Worm (Caenorhabditis elegans) whole organism, L1 larva: ENCODE data around the gene him-3.
A peak's percentile ranks its signal among the peaks of the same experiment; 100 is the strongest.

Experiments used
- C04F5.9 ChIP-seq: sonication (generic microtip); optimal IDR thresholded peaks from 2 replicates; lab custom pipeline; 2016; ENCODE audit warnings: missing genetic modification characterization, missing compliant biosample characterization
- C16A3.4 ChIP-seq: fragments of 150-350 bp; optimal IDR thresholded peaks from 2 replicates; lab custom pipeline; 2014; ENCODE audit warnings: missing biosample characterization, missing genetic modification characterization
- C34B4.2 ChIP-seq: sonication (generic microtip); optimal IDR thresholded peaks from 2 replicates; lab custom pipeline; 2017; ENCODE audit warnings: mild to moderate bottlenecking, missing genetic modification characterization, missing compliant biosample characterization
- F16B12.6 ChIP-seq: fragments of 150-350 bp; optimal IDR thresholded peaks from 2 replicates; lab custom pipeline; 2014; ENCODE audit warnings: missing biosample characterization, missing genetic modification characterization
- alr-1 ChIP-seq: fragments of 200-800 bp; sonication (Bioruptor generic); optimal IDR thresholded peaks from 2 replicates; lab custom pipeline; 2018; ENCODE audit warnings: borderline replicate concordance, mild to moderate bottlenecking, missing genetic modification characterization, missing compliant biosample characterization
- aly-2 ChIP-seq: fragments of 150-350 bp; optimal IDR thresholded peaks from 2 replicates; lab custom pipeline; 2014; ENCODE audit warnings: missing biosample characterization, missing genetic modification characterization
- ama-1 ChIP-seq: fragments of 150-350 bp; optimal IDR thresholded peaks from 2 replicates; lab custom pipeline; 2014
- blmp-1 ChIP-seq: fragments of 150-350 bp; optimal IDR thresholded peaks from 2 replicates; lab custom pipeline; 2014; ENCODE audit warnings: missing biosample characterization, missing genetic modification characterization
- ceh-63 ChIP-seq: fragments of 200-800 bp; sonication (Bioruptor generic); optimal IDR thresholded peaks from 2 replicates; lab custom pipeline; 2018; ENCODE audit warnings: mild to moderate bottlenecking, missing genetic modification characterization, missing compliant biosample characterization
- ceh-88 ChIP-seq: fragments of 200-800 bp; sonication (Bioruptor generic); IDR thresholded peaks from 2 replicates; pipeline ENCODE4 v1.3.6; 2022; ENCODE audit warnings: missing genetic modification characterization, missing compliant biosample characterization
- ces-1 ChIP-seq: fragments of 150-350 bp; optimal IDR thresholded peaks from 2 replicates; lab custom pipeline; 2014; ENCODE audit warnings: missing biosample characterization, missing genetic modification reagents, missing genetic modification characterization
- dpl-1 ChIP-seq, 3 experiments: fragments of 150-350 bp in 2 of 3; sonication (generic microtip) in 1 of 3; optimal IDR thresholded peaks; 2 replicates each; lab custom pipeline; 2014 to 2017; ENCODE audit warnings: missing biosample characterization in 3 of 3, missing genetic modification characterization in 3 of 3, missing genetic modification reagents in 3 of 3
- dsc-1 ChIP-seq: sonication (generic microtip); optimal IDR thresholded peaks from 2 replicates; lab custom pipeline; 2016; ENCODE audit warnings: mild to moderate bottlenecking, missing genetic modification characterization, missing compliant biosample characterization
- efl-1 ChIP-seq, 4 experiments: fragments of 150-350 bp; optimal IDR thresholded peaks in 3 of 4; peaks in 1 of 4; 1 replicate in 1 of 4; 2 replicates in 3 of 4; lab custom pipeline; 2014; ENCODE audit warnings: missing biosample characterization in 2 of 4, missing genetic modification characterization in 2 of 4, missing genetic modification reagents in 2 of 4
- efl-3 ChIP-seq: fragments of 200-800 bp; sonication (Bioruptor generic); optimal IDR thresholded peaks from 2 replicates; lab custom pipeline; 2018; ENCODE audit warnings: mild to moderate bottlenecking, missing genetic modification characterization, missing compliant biosample characterization
- elt-2 ChIP-seq: sonication (generic microtip); optimal IDR thresholded peaks from 2 replicates; lab custom pipeline; 2016; ENCODE audit warnings: missing genetic modification characterization, mild to moderate bottlenecking, inconsistent platforms, missing compliant biosample characterization, missing genetic modification reagents
- elt-3 ChIP-seq, 6 experiments: fragments of 150-350 bp in 1 of 6; sonication (generic microtip); optimal IDR thresholded peaks; 2 replicates each; lab custom pipeline; 2017 to 2018; ENCODE audit warnings: missing biosample characterization in 6 of 6, missing genetic modification characterization in 6 of 6, inconsistent platforms in 1 of 6
- ets-5 ChIP-seq: fragments of 200-800 bp; sonication (Bioruptor generic); IDR thresholded peaks from 2 replicates; pipeline ENCODE4 v1.3.6; 2022; ENCODE audit warnings: missing genetic modification characterization, missing compliant biosample characterization
- fkh-10 ChIP-seq: sonication (generic microtip); optimal IDR thresholded peaks from 2 replicates; lab custom pipeline; 2017; ENCODE audit warnings: missing biosample characterization, missing genetic modification reagents, missing genetic modification characterization
- fkh-4 ChIP-seq: sonication (generic microtip); optimal IDR thresholded peaks from 2 replicates; lab custom pipeline; 2016; ENCODE audit warnings: missing compliant biosample characterization, missing genetic modification characterization, borderline replicate concordance
- hlh-4 ChIP-seq: sonication (generic microtip); optimal IDR thresholded peaks from 2 replicates; lab custom pipeline; 2016; ENCODE audit warnings: mild to moderate bottlenecking, missing genetic modification characterization, missing compliant biosample characterization
- hpl-2 ChIP-seq: fragments of 150-350 bp; optimal IDR thresholded peaks from 2 replicates; lab custom pipeline; 2014; ENCODE audit warnings: missing biosample characterization, missing genetic modification reagents, missing genetic modification characterization
- jun-1 ChIP-seq: fragments of 150-350 bp; optimal IDR thresholded peaks from 2 replicates; lab custom pipeline; 2014; ENCODE audit warnings: missing biosample characterization, missing genetic modification reagents, missing genetic modification characterization
- lin-14 ChIP-seq: fragments of 200-800 bp; sonication (Bioruptor generic); optimal IDR thresholded peaks from 2 replicates; lab custom pipeline; 2018; ENCODE audit warnings: mild to moderate bottlenecking, missing genetic modification characterization, moderate library complexity, missing compliant biosample characterization
- lin-15B ChIP-seq: fragments of 150-350 bp; sonication (generic microtip); optimal IDR thresholded peaks from 3 replicates; lab custom pipeline; 2014; ENCODE audit warnings: missing biosample characterization, missing genetic modification characterization
- lin-35 ChIP-seq, 2 experiments: fragments of 150-350 bp; optimal IDR thresholded peaks; 2 replicates each; lab custom pipeline; 2014; ENCODE audit warnings: missing biosample characterization in 2 of 2, missing genetic modification characterization in 2 of 2, missing genetic modification reagents in 2 of 2
- lin-39 ChIP-seq: fragments of 150-350 bp; optimal IDR thresholded peaks from 2 replicates; lab custom pipeline; 2014; ENCODE audit warnings: missing biosample characterization, missing genetic modification reagents, missing genetic modification characterization
- lsy-2 ChIP-seq, 2 experiments: fragments of 150-350 bp; optimal IDR thresholded peaks; 2 replicates each; lab custom pipeline; 2014; ENCODE audit warnings: missing biosample characterization in 2 of 2, missing genetic modification characterization in 2 of 2
- mep-1 ChIP-seq: fragments of 150-350 bp; optimal IDR thresholded peaks from 2 replicates; lab custom pipeline; 2014; ENCODE audit warnings: missing biosample characterization, missing genetic modification characterization
- nhr-12 ChIP-seq: sonication (generic microtip); optimal IDR thresholded peaks from 2 replicates; lab custom pipeline; 2017; ENCODE audit warnings: missing biosample characterization, missing genetic modification characterization
- nhr-20 ChIP-seq: sonication (generic microtip); optimal IDR thresholded peaks from 2 replicates; lab custom pipeline; 2016; ENCODE audit warnings: mild to moderate bottlenecking, missing genetic modification characterization, missing compliant biosample characterization
- nhr-237 ChIP-seq: fragments of 150-350 bp; optimal IDR thresholded peaks from 2 replicates; lab custom pipeline; 2014; ENCODE audit warnings: missing biosample characterization, missing genetic modification characterization
- nhr-28 ChIP-seq: fragments of 150-350 bp; optimal IDR thresholded peaks from 2 replicates; lab custom pipeline; 2014; ENCODE audit warnings: missing biosample characterization, missing genetic modification characterization
- nhr-47 ChIP-seq: sonication (generic microtip); optimal IDR thresholded peaks from 2 replicates; lab custom pipeline; 2016; ENCODE audit warnings: mild to moderate bottlenecking, missing genetic modification characterization, moderate library complexity, missing compliant biosample characterization
- nhr-85 ChIP-seq: sonication (generic microtip); peaks from one replicate; lab custom pipeline; 2016; ENCODE audit warnings: missing genetic modification characterization, inconsistent platforms, missing compliant biosample characterization
- nhr-90 ChIP-seq: sonication (generic microtip); optimal IDR thresholded peaks from 2 replicates; lab custom pipeline; 2016; ENCODE audit warnings: mild to moderate bottlenecking, missing genetic modification characterization, missing compliant biosample characterization; ENCODE audit not compliant: poor library complexity
- pqm-1 ChIP-seq: sonication (generic microtip); optimal IDR thresholded peaks from 3 replicates; lab custom pipeline; 2017; ENCODE audit warnings: missing biosample characterization, missing genetic modification characterization
- sptf-1 ChIP-seq: fragments of 150-350 bp; optimal IDR thresholded peaks from 2 replicates; lab custom pipeline; 2014; ENCODE audit warnings: missing biosample characterization, missing genetic modification characterization
- swsn-7 ChIP-seq: sonication (generic microtip); optimal IDR thresholded peaks from 2 replicates; lab custom pipeline; 2016; ENCODE audit warnings: missing genetic modification characterization, missing compliant biosample characterization
- tbx-2 ChIP-seq: sonication (generic microtip); optimal IDR thresholded peaks from 2 replicates; lab custom pipeline; 2016; ENCODE audit warnings: missing genetic modification characterization, missing compliant biosample characterization
- ztf-11 ChIP-seq, 2 experiments: sonication (generic microtip); optimal IDR thresholded peaks; 2 replicates each; lab custom pipeline; 2016 to 2017; ENCODE audit warnings: missing genetic modification characterization in 2 of 2, missing biosample characterization in 1 of 2, missing compliant biosample characterization in 1 of 2

Gene him-3

ce11 chrIV:7010195-7010594, 32.9 kb downstream of the him-3 start:
- TF ChIP-seq sptf-1, result no peak
- no peak for TF ChIP-seq elt-3 (tag; optimal IDR thresholded peaks at IDR 0.05; lab: Kevin White, UChicago)
- no peak for TF ChIP-seq fkh-10 (GFP tag; lab: Kevin White, UChicago)
- no peak for TF ChIP-seq ama-1 (lab: Kevin White, UChicago)
- TF ChIP-seq nhr-20 (tag; lab: Kevin White, UChicago), result no peak
- TF ChIP-seq hpl-2, result no peak
- no peak for TF ChIP-seq ztf-11 (tag; optimal IDR thresholded peaks at IDR 0.05; lab: Kevin White, UChicago)
- no peak for TF ChIP-seq ceh-63 (GFP tag; lab: Kevin White, UChicago)
- TF ChIP-seq elt-2, result no peak
- TF ChIP-seq C04F5.9 (tag; lab: Kevin White, UChicago), result no peak
- no peak for TF ChIP-seq nhr-237 (tag; lab: Kevin White, UChicago)
- no peak for TF ChIP-seq hlh-4 (tag; lab: Kevin White, UChicago)
- TF ChIP-seq swsn-7 (tag; lab: Kevin White, UChicago), result no peak
- no peak for TF ChIP-seq nhr-12 (tag; lab: Kevin White, UChicago)
- no peak for TF ChIP-seq ces-1 (GFP tag; lab: Kevin White, UChicago)

- TF ChIP-seq efl-1 (optimal IDR thresholded peaks at IDR 0.05; lab: Kevin White, UChicago) (no peak), efl-1 (GFP tag; optimal IDR thresholded peaks at IDR 0.05 in 1 of 2; lab: Kevin White, UChicago) (peak in 1 of 2 experiments; percentile 15), lin-15B (tag; lab: Kevin White, UChicago) (no peak)
These were observed 33.5 kb downstream of the him-3 start, which contains the start of gene C25A8.1 for ce11 chrIV:7010835-7011234. C25A8.1 (plus strand) TSS chrIV:7011135.

- TF ChIP-seq lin-14 (GFP tag; lab: Kevin White, UChicago), result peak; percentile 11
- no peak for TF ChIP-seq lin-35 (GFP tag; optimal IDR thresholded peaks at IDR 0.05; lab: Kevin White, UChicago)
- no peak for TF ChIP-seq nhr-85
- TF ChIP-seq efl-1 (optimal IDR thresholded peaks at IDR 0.05; lab: Kevin White, UChicago), result no peak
- no peak for TF ChIP-seq efl-1 (GFP tag; optimal IDR thresholded peaks at IDR 0.05 in 1 of 2; lab: Kevin White, UChicago)
- TF ChIP-seq tbx-2 (tag; lab: Kevin White, UChicago), result no peak
- no peak for TF ChIP-seq alr-1 (tag; lab: Kevin White, UChicago)
- no peak for TF ChIP-seq F16B12.6
- TF ChIP-seq fkh-4 (tag; lab: Kevin White, UChicago), result no peak
These were observed 34.4 kb downstream of the him-3 start, which contains the start of gene trxr-1 for ce11 chrIV:7011728-7012127. trxr-1 (plus strand) TSS chrIV:7011954.

- no peak for TF ChIP-seq C16A3.4 (tag; lab: Kevin White, UChicago)
- TF ChIP-seq nhr-47, result no peak
- TF ChIP-seq aly-2 (tag; lab: Kevin White, UChicago), result no peak
- no peak for TF ChIP-seq C34B4.2
- TF ChIP-seq efl-3, result no peak
- TF ChIP-seq blmp-1 (tag; lab: Kevin White, UChicago), result no peak
- no peak for TF ChIP-seq lin-39 (tag; lab: Kevin White, UChicago)
- no peak for TF ChIP-seq ceh-88
- no peak for TF ChIP-seq hpl-2
- no peak for TF ChIP-seq nhr-90 (tag; lab: Kevin White, UChicago)
- TF ChIP-seq ama-1 (lab: Kevin White, UChicago), result no peak
- TF ChIP-seq pqm-1 (tag; lab: Kevin White, UChicago), result no peak
These were observed 34.9 kb downstream of the him-3 start for ce11 chrIV:7012214-7012613.

ce11 chrIV:7012731-7013445, 35.6 kb downstream of the him-3 start:
- TF ChIP-seq dpl-1 (GFP tag; optimal IDR thresholded peaks at IDR 0.05; lab: Kevin White, UChicago), result peak in 1 of 3 experiments; percentile 47
- TF ChIP-seq ceh-63 (GFP tag; lab: Kevin White, UChicago), result no peak
- TF ChIP-seq hlh-4 (tag; lab: Kevin White, UChicago), result no peak
- TF ChIP-seq jun-1 (tag; lab: Kevin White, UChicago), result no peak
- TF ChIP-seq lsy-2 (tag; optimal IDR thresholded peaks at IDR 0.05; lab: Kevin White, UChicago), result peak in 1 of 2 experiments; percentile 51
- TF ChIP-seq ets-5 (GFP tag; lab: Robert Waterston, UW), result no peak
- no peak for TF ChIP-seq nhr-28 (tag; lab: Kevin White, UChicago)
- TF ChIP-seq C16A3.4 (tag; lab: Kevin White, UChicago), result peak; percentile 24
- no peak for TF ChIP-seq nhr-237 (tag; lab: Kevin White, UChicago)
- TF ChIP-seq sptf-1, result no peak
- peak; percentile 38 for TF ChIP-seq lin-14 (GFP tag; lab: Kevin White, UChicago)
- peak; percentile 35 for TF ChIP-seq mep-1 (tag; lab: Kevin White, UChicago)
- TF ChIP-seq blmp-1 (tag; lab: Kevin White, UChicago), result peak; percentile 11
- peak in 1 of 2 experiments; percentile 36 for TF ChIP-seq lin-35 (GFP tag; optimal IDR thresholded peaks at IDR 0.05; lab: Kevin White, UChicago)
- no peak for TF ChIP-seq dsc-1 (tag; lab: Kevin White, UChicago)
- TF ChIP-seq ztf-11 (tag; optimal IDR thresholded peaks at IDR 0.05; lab: Kevin White, UChicago), result no peak
